Worm (Caenorhabditis elegans) whole organism, midembryonic: ENCODE measurements around the gene C14A4.6.

ENCODE experiments used
- med-1 ChIP-seq: sonication (generic microtip); optimal IDR thresholded peaks from 2 replicates; lab custom pipeline; 2017; ENCODE audit warnings: missing genetic modification characterization, mild to moderate bottlenecking, missing compliant biosample characterization, antibody characterized with exemption, missing genetic modification reagents; ENCODE audit not compliant: insufficient read depth
- ref-1 ChIP-seq: fragments of 200-800 bp; sonication (Bioruptor generic); conservative IDR thresholded peaks from 2 replicates; pipeline ENCODE4 v1.3.6; 2022; ENCODE audit warnings: missing genetic modification reagents, missing genetic modification characterization, missing compliant biosample characterization
- ztf-23 ChIP-seq: fragments of 200-800 bp; sonication (Bioruptor generic); IDR thresholded peaks from 2 replicates; pipeline ENCODE4 v1.3.6; 2022; ENCODE audit warnings: missing genetic modification reagents, missing genetic modification characterization, missing compliant biosample characterization
- ztf-29 ChIP-seq: fragments of 200-800 bp; sonication (Bioruptor generic); IDR thresholded peaks from 2 replicates; pipeline ENCODE4 v1.3.6; 2022; ENCODE audit warnings: missing genetic modification reagents, missing genetic modification characterization, missing compliant biosample characterization

ce11 chrII:10547803-10548693 is 46.5 kb downstream of the C14A4.6 start:
- TF ChIP-seq ztf-23 (GFP tag; lab: Robert Waterston, UW) (no peak), med-1 (GFP tag; lab: Kevin White, UChicago) (no peak), ztf-29 (no peak), ref-1 (no peak)
